Worm (Caenorhabditis elegans) whole organism, L4 larva: ENCODE data around the gene dmd-6.

Experiments used
- F26F4.8 ChIP-seq: fragments of 200-800 bp; sonication (Bioruptor generic); conservative IDR thresholded peaks from 2 replicates; pipeline ENCODE4 v1.3.6; 2022; ENCODE audit warnings: missing genetic modification characterization, missing compliant biosample characterization
- F37D6.2 ChIP-seq: sonication (generic microtip); optimal IDR thresholded peaks from 2 replicates; lab custom pipeline; 2016; ENCODE audit warnings: mild to moderate bottlenecking, missing genetic modification characterization, missing compliant biosample characterization
- F44E2.7 ChIP-seq: fragments of 200-800 bp; sonication (Bioruptor generic); IDR thresholded peaks from 2 replicates; pipeline ENCODE4 v2.1.2; 2022; ENCODE audit warnings: missing genetic modification characterization, missing compliant biosample characterization
- T26A8.4 ChIP-seq: fragments of 200-800 bp; sonication (Bioruptor generic); IDR thresholded peaks from 2 replicates; pipeline ENCODE4 v1.3.6; 2022; ENCODE audit warnings: missing genetic modification characterization, missing compliant biosample characterization
- Y48G9A.11 ChIP-seq: fragments of 200-800 bp; sonication (Bioruptor generic); IDR thresholded peaks from 2 replicates; pipeline ENCODE4 v1.3.6; 2022; ENCODE audit warnings: missing genetic modification reagents, missing genetic modification characterization, missing compliant biosample characterization
- Y75B8A.6 ChIP-seq: fragments of 200-800 bp; sonication (Bioruptor generic); IDR thresholded peaks from 2 replicates; pipeline ENCODE4 v1.3.6; 2022; ENCODE audit warnings: missing genetic modification reagents, missing genetic modification characterization, missing compliant biosample characterization
- aha-1 ChIP-seq: fragments of 150-350 bp; peaks from one replicate; lab custom pipeline; 2014; ENCODE audit warnings: missing biosample characterization, missing genetic modification characterization
- arid-1 ChIP-seq: fragments of 200-800 bp; sonication (Bioruptor generic); conservative IDR thresholded peaks from 2 replicates; pipeline ENCODE4 v1.3.6; 2022; ENCODE audit warnings: missing genetic modification reagents, missing genetic modification characterization, missing compliant biosample characterization
- ceh-20 ChIP-seq: fragments of 200-800 bp; sonication (Bioruptor generic); IDR thresholded peaks from 2 replicates; pipeline ENCODE4 v1.3.6; 2022; ENCODE audit warnings: missing genetic modification reagents, missing genetic modification characterization, missing compliant biosample characterization
- ceh-82 ChIP-seq: sonication (generic microtip); optimal IDR thresholded peaks from 2 replicates; lab custom pipeline; 2017; ENCODE audit warnings: missing biosample characterization, missing genetic modification characterization
- daf-19 ChIP-seq: fragments of 200-800 bp; sonication (Bioruptor generic); conservative IDR thresholded peaks from 2 replicates; pipeline ENCODE4 v1.3.6; 2022; ENCODE audit warnings: missing genetic modification characterization, missing compliant biosample characterization
- dmd-9 ChIP-seq: fragments of 200-800 bp; sonication (Bioruptor generic); IDR thresholded peaks from 2 replicates; pipeline ENCODE4 v1.3.6; 2022; ENCODE audit warnings: missing genetic modification reagents, missing genetic modification characterization, missing compliant biosample characterization
- dpl-1 ChIP-seq: fragments of 150-350 bp; optimal IDR thresholded peaks from 2 replicates; lab custom pipeline; 2014; ENCODE audit warnings: missing biosample characterization, missing genetic modification reagents, missing genetic modification characterization
- egl-27 ChIP-seq: sonication (generic microtip); optimal IDR thresholded peaks from 3 replicates; lab custom pipeline; 2017; ENCODE audit warnings: missing biosample characterization, missing genetic modification reagents, missing genetic modification characterization
- fkh-10 ChIP-seq: fragments of 150-350 bp; optimal IDR thresholded peaks from 2 replicates; lab custom pipeline; 2014; ENCODE audit warnings: missing biosample characterization, missing genetic modification reagents, missing genetic modification characterization
- gei-8 ChIP-seq: fragments of 200-800 bp; sonication (Bioruptor generic); optimal IDR thresholded peaks from 2 replicates; lab custom pipeline; 2018; ENCODE audit warnings: mild to moderate bottlenecking, missing genetic modification characterization, missing compliant biosample characterization
- jun-1 ChIP-seq: fragments of 150-350 bp; optimal IDR thresholded peaks from 2 replicates; lab custom pipeline; 2014; ENCODE audit warnings: missing biosample characterization, missing genetic modification reagents, missing genetic modification characterization
- lin-15B ChIP-seq: fragments of 150-350 bp; sonication (generic microtip); optimal IDR thresholded peaks from 3 replicates; lab custom pipeline; 2014; ENCODE audit warnings: missing biosample characterization, missing genetic modification characterization
- lin-29 ChIP-seq: fragments of 200-800 bp; sonication (Bioruptor generic); IDR thresholded peaks from 2 replicates; pipeline ENCODE4 v1.3.6; 2022; ENCODE audit warnings: missing genetic modification reagents, missing genetic modification characterization, missing compliant biosample characterization
- madf-5 ChIP-seq, 2 experiments: fragments of 200-800 bp; sonication (Bioruptor generic); IDR thresholded peaks; 2 replicates each; pipeline ENCODE4 v1.3.6; 2022; ENCODE audit warnings: missing compliant biosample characterization in 2 of 2, missing genetic modification characterization in 2 of 2
- mdt-29 ChIP-seq: fragments of 200-800 bp; sonication (Bioruptor generic); IDR thresholded peaks from 2 replicates; pipeline ENCODE4 v1.3.6; 2022; ENCODE audit warnings: missing genetic modification reagents, missing genetic modification characterization, missing compliant biosample characterization
- nhr-11 ChIP-seq: fragments of 150-350 bp; optimal IDR thresholded peaks from 2 replicates; lab custom pipeline; 2014; ENCODE audit warnings: missing biosample characterization, missing genetic modification characterization
- nhr-111 ChIP-seq: fragments of 200-800 bp; sonication (Bioruptor generic); optimal IDR thresholded peaks from 2 replicates; lab custom pipeline; 2018; ENCODE audit warnings: mild to moderate bottlenecking, missing genetic modification characterization, missing compliant biosample characterization
- nhr-25 ChIP-seq: sonication (generic microtip); optimal IDR thresholded peaks from 2 replicates; lab custom pipeline; 2017; ENCODE audit warnings: missing genetic modification characterization, mild to moderate bottlenecking, missing compliant biosample characterization, antibody characterized with exemption, moderate library complexity, borderline replicate concordance; ENCODE audit not compliant: insufficient read depth
- nhr-28 ChIP-seq: fragments of 150-350 bp; optimal IDR thresholded peaks from 2 replicates; lab custom pipeline; 2014; ENCODE audit warnings: missing biosample characterization, missing genetic modification characterization
- nhr-77 ChIP-seq: fragments of 150-350 bp; optimal IDR thresholded peaks from 2 replicates; lab custom pipeline; 2014; ENCODE audit warnings: missing biosample characterization, missing genetic modification characterization
- pha-4 ChIP-seq, 2 experiments: fragments of 150-350 bp in 1 of 2; fragments of 200-800 bp in 1 of 2; sonication (Bioruptor generic) in 1 of 2; IDR thresholded peaks in 1 of 2; optimal IDR thresholded peaks in 1 of 2; 2 replicates each; pipeline versions ENCODE4 v1.3.6 to Lab custom; 2014 to 2022; ENCODE audit warnings: missing genetic modification characterization in 2 of 2, missing genetic modification reagents in 2 of 2, missing biosample characterization in 1 of 2, missing compliant biosample characterization in 1 of 2
- pqm-1 ChIP-seq: sonication (generic microtip); optimal IDR thresholded peaks from 2 replicates; lab custom pipeline; 2017; ENCODE audit warnings: missing biosample characterization, missing genetic modification characterization
- set-16 ChIP-seq: fragments of 200-800 bp; sonication (Bioruptor generic); IDR thresholded peaks from 2 replicates; pipeline ENCODE4 v1.3.6; 2022; ENCODE audit warnings: missing genetic modification reagents, missing genetic modification characterization, missing compliant biosample characterization
- snpc-4 ChIP-seq: fragments of 150-350 bp; optimal IDR thresholded peaks from 2 replicates; lab custom pipeline; 2014; ENCODE audit warnings: missing biosample characterization, missing genetic modification characterization
- spr-1 ChIP-seq: sonication (generic microtip); optimal IDR thresholded peaks from 2 replicates; lab custom pipeline; 2016; ENCODE audit warnings: mild to moderate bottlenecking, missing genetic modification characterization, missing compliant biosample characterization
- unc-130 ChIP-seq: sonication (generic microtip); optimal IDR thresholded peaks from 2 replicates; lab custom pipeline; 2016; ENCODE audit warnings: missing genetic modification reagents, missing genetic modification characterization, missing compliant biosample characterization
- unc-62 ChIP-seq, 3 experiments: fragments of 150-350 bp in 1 of 3; sonication (generic microtip); optimal IDR thresholded peaks in 2 of 3; peaks in 1 of 3; 1 replicate in 1 of 3; 2 replicates in 2 of 3; lab custom pipeline; 2014 to 2017; ENCODE audit warnings: missing biosample characterization in 3 of 3, missing genetic modification characterization in 3 of 3, missing genetic modification reagents in 3 of 3, missing genotype in 1 of 3
- zag-1 ChIP-seq: fragments of 150-350 bp; optimal IDR thresholded peaks from 2 replicates; lab custom pipeline; 2014; ENCODE audit warnings: missing biosample characterization, missing genetic modification characterization
- zfp-3 ChIP-seq: fragments of 200-800 bp; sonication (Bioruptor generic); conservative IDR thresholded peaks from 2 replicates; pipeline ENCODE4 v1.3.6; 2022; ENCODE audit warnings: missing genetic modification reagents, missing genetic modification characterization, missing compliant biosample characterization
- ztf-11 ChIP-seq: fragments of 150-350 bp; optimal IDR thresholded peaks from 2 replicates; lab custom pipeline; 2014; ENCODE audit warnings: missing biosample characterization, missing genetic modification characterization
- ztf-7 ChIP-seq: fragments of 150-350 bp; optimal IDR thresholded peaks from 2 replicates; lab custom pipeline; 2014; ENCODE audit warnings: missing biosample characterization, missing genetic modification characterization

dmd-6 gene

DNA sequence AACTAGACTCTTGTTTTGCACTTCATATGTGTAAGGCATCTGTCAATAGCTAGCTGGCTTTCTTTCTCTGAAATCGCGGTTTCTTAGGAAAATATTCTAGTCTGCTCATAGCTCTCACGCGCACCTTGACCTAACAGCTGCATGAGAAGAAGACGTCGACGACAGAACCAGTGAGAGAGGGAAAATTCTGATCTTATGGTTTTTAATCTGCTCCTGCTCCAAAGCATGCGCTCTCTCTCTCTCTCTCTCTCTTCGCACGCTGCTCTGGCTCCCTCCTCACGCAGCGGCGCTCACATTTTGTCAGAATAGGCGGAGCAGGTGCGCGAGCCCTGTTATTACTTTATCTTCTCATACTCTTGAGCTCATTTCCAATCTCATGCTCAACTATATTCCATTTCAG, 5.7 kb downstream of the dmd-6 start (continued):
- TF ChIP-seq set-16 (GFP tag; lab: Robert Waterston, UW) (peak; percentile 66), zag-1 (tag; lab: Kevin White, UChicago) (no peak), snpc-4 (tag; lab: Kevin White, UChicago) (no peak), ceh-82 (tag; lab: Kevin White, UChicago) (no peak), fkh-10 (GFP tag; lab: Kevin White, UChicago) (no peak), lin-15B (tag; lab: Kevin White, UChicago) (no peak), F26F4.8 (GFP tag; lab: Robert Waterston, UW) (no peak), daf-19 (GFP tag; lab: Robert Waterston, UW) (no peak), jun-1 (tag; lab: Kevin White, UChicago) (no peak), pha-4 (GFP tag; IDR thresholded peaks at IDR 0.05; lab: Robert Waterston, UW) (no peak), pha-4 (tag; optimal IDR thresholded peaks at IDR 0.05; lab: Kevin White, UChicago) (no peak), zfp-3 (GFP tag; lab: Robert Waterston, UW) (no peak), ztf-11 (no peak), ceh-20 (no peak), nhr-77 (tag; lab: Kevin White, UChicago) (no peak), spr-1 (tag; lab: Kevin White, UChicago) (peak; percentile 14), F44E2.7 (no peak), unc-130 (GFP tag; lab: Kevin White, UChicago) (no peak), nhr-11 (tag; lab: Kevin White, UChicago) (peak; percentile 82)

DNA sequence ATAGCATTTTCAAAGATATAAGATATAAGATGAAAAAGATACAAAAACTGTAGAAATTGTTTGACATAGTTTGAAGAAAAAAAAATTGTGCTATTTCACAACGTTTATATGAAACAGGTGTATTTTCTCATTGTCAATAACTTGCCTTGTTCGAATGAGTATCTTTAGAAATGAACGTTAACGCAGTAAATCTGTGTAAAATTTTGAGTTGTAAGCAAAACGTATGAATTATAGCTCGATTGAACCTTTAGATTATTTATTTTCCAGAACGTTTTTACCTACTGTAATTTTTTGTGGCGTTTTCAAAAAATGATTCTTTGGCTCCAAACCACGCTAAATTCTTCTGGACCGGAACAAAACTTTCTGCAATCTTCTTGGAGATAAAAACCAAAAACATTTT, 15.3 kb downstream of the dmd-6 start:
- TF ChIP-seq nhr-28 (no peak), dmd-9 (GFP tag; lab: Robert Waterston, UW) (no peak), lin-29 (no peak)

DNA sequence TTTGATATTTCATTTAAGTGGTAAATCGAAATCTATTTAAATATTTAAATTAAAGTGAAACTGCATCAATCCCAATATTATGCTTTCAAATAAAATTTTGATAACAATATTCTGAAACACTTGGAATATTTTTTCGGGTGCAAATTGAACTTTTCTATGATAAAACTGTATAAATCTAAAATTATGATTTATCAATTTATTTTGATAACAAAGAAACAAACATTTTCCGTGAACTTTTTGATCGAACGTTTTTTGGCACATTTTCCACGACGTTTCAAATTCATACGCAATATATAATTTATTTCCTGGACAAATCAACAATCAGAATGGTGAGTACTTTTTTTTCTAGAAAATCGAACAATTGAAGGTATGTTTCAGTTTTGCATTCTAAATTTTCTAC, 16.4 kb downstream of the dmd-6 start, which contains the start of gene irld-4:
Gene irld-4, plus strand, starts transcription at position 301 of the 400 bp plus-strand sequence.
- TF ChIP-seq ztf-7: no peak
- no peak for TF ChIP-seq Y48G9A.11 (GFP tag; lab: Robert Waterston, UW)
- no peak for TF ChIP-seq gei-8 (GFP tag; lab: Kevin White, UChicago)
- no peak for TF ChIP-seq T26A8.4
- TF ChIP-seq pqm-1 (tag; lab: Kevin White, UChicago): no peak
- TF ChIP-seq unc-62 (GFP tag; optimal IDR thresholded peaks at IDR 0.05 in 1 of 2; lab: Kevin White, UChicago): no peak
- no peak for TF ChIP-seq unc-62 (tag; optimal IDR thresholded peaks at IDR 0.05; lab: Kevin White, UChicago)
- no peak for TF ChIP-seq nhr-25 (tag; lab: Kevin White, UChicago)
- TF ChIP-seq madf-5 (GFP tag; IDR thresholded peaks at IDR 0.05; lab: Robert Waterston, UW): no peak
- TF ChIP-seq arid-1 (GFP tag; lab: Robert Waterston, UW): no peak
- TF ChIP-seq nhr-28: no peak
- no peak for TF ChIP-seq F37D6.2 (tag; lab: Kevin White, UChicago)
- TF ChIP-seq dpl-1: no peak

- TF ChIP-seq egl-27 (tag; lab: Kevin White, UChicago): no peak
- peak; percentile 51 for TF ChIP-seq aha-1 (tag; lab: Kevin White, UChicago)
These were observed 18.4 kb downstream of the dmd-6 start, which contains the start of gene ule-2 for ce11 chrIV:14634826-14635225. ule-2 (plus strand) TSS chrIV:14635126.

ce11 chrIV:14637413-14637812, 21.0 kb downstream of the dmd-6 start, which contains the start of gene srlf-27:
srlf-27 (plus strand) TSS chrIV:14637713.
- TF ChIP-seq mdt-29 (GFP tag; lab: Robert Waterston, UW): no peak
- no peak for TF ChIP-seq Y75B8A.6 (GFP tag; lab: Robert Waterston, UW)
- no peak for TF ChIP-seq fkh-10 (GFP tag; lab: Kevin White, UChicago)
- no peak for TF ChIP-seq nhr-77 (tag; lab: Kevin White, UChicago)
- no peak for TF ChIP-seq ztf-7
- TF ChIP-seq nhr-111 (GFP tag; lab: Kevin White, UChicago): no peak
- no peak for TF ChIP-seq zfp-3 (GFP tag; lab: Robert Waterston, UW)
